Worm (Caenorhabditis elegans) whole organism, L1 larva: ENCODE data around the gene patr-1.

Experiments
- C34B4.2 ChIP-seq: sonication (generic microtip); optimal IDR thresholded peaks from 2 replicates; lab custom pipeline; 2017; ENCODE audit warnings: mild to moderate bottlenecking, missing genetic modification characterization, missing compliant biosample characterization
- aly-2 ChIP-seq: fragments of 150-350 bp; optimal IDR thresholded peaks from 2 replicates; lab custom pipeline; 2014; ENCODE audit warnings: missing biosample characterization, missing genetic modification characterization
- efl-1 ChIP-seq, 4 experiments: fragments of 150-350 bp; optimal IDR thresholded peaks in 3 of 4; peaks in 1 of 4; 1 replicate in 1 of 4; 2 replicates in 3 of 4; lab custom pipeline; 2014; ENCODE audit warnings: missing biosample characterization in 2 of 4, missing genetic modification characterization in 2 of 4, missing genetic modification reagents in 2 of 4
- elt-3 ChIP-seq, 6 experiments: fragments of 150-350 bp in 1 of 6; sonication (generic microtip); optimal IDR thresholded peaks; 2 replicates each; lab custom pipeline; 2017 to 2018; ENCODE audit warnings: missing biosample characterization in 6 of 6, missing genetic modification characterization in 6 of 6, inconsistent platforms in 1 of 6
- fkh-4 ChIP-seq: sonication (generic microtip); optimal IDR thresholded peaks from 2 replicates; lab custom pipeline; 2016; ENCODE audit warnings: missing compliant biosample characterization, missing genetic modification characterization, borderline replicate concordance
- mdl-1 ChIP-seq, 2 experiments: fragments of 150-350 bp; optimal IDR thresholded peaks; 2 replicates each; lab custom pipeline; 2014 to 2017; ENCODE audit warnings: missing biosample characterization in 2 of 2, missing genetic modification characterization in 2 of 2, inconsistent platforms in 1 of 2
- mef-2 ChIP-seq: fragments of 150-350 bp; optimal IDR thresholded peaks from 2 replicates; lab custom pipeline; 2014; ENCODE audit warnings: missing biosample characterization, missing genetic modification characterization
- nhr-19 ChIP-seq: fragments of 200-800 bp; sonication (Bioruptor generic); conservative IDR thresholded peaks from 2 replicates; pipeline ENCODE4 v1.3.6; 2022; ENCODE audit warnings: missing genetic modification characterization, missing compliant biosample characterization
- nhr-77 ChIP-seq: fragments of 150-350 bp; optimal IDR thresholded peaks from 2 replicates; lab custom pipeline; 2014; ENCODE audit warnings: missing biosample characterization, missing genetic modification characterization
- skn-1 ChIP-seq: fragments of 150-350 bp; optimal IDR thresholded peaks from 2 replicates; lab custom pipeline; 2014; ENCODE audit warnings: missing biosample characterization, missing genetic modification characterization
- unc-62 ChIP-seq: fragments of 150-350 bp; optimal IDR thresholded peaks from 2 replicates; lab custom pipeline; 2014; ENCODE audit warnings: missing biosample characterization, missing genetic modification reagents, missing genetic modification characterization
- xbp-1 ChIP-seq: sonication (generic microtip); optimal IDR thresholded peaks from 2 replicates; lab custom pipeline; 2016; ENCODE audit warnings: missing genetic modification characterization, missing compliant biosample characterization
- zag-1 ChIP-seq: fragments of 150-350 bp; optimal IDR thresholded peaks from 2 replicates; lab custom pipeline; 2014; ENCODE audit warnings: missing biosample characterization, missing genetic modification characterization
- ztf-4 ChIP-seq: fragments of 150-350 bp; optimal IDR thresholded peaks from 2 replicates; lab custom pipeline; 2014; ENCODE audit warnings: missing biosample characterization, missing genetic modification characterization

DNA sequence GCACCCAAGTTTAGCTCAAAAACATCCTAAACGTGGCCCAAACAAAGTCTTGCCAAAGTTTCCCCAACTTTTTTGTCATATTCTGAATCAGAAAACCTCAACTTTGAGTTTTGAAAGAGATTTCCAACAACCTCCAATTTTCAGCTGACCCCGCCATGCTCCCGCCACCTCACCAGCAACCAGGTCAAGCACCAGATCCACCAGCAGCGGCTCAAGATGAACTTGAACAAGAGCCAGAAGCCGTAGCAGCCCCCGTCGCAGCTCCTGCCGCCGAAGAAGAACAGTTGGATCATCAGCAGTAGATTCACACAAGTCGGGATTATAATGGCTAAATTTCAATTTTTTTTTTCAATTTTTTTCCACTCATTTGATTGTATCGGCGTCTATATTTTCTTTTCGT is 33.5 kb upstream of the patr-1 start:
- TF ChIP-seq elt-3 (tag; optimal IDR thresholded peaks at IDR 0.05; lab: Kevin White, UChicago) (no peak), skn-1 (tag; lab: Kevin White, UChicago) (no peak), mef-2 (tag; lab: Kevin White, UChicago) (no peak), C34B4.2 (tag; lab: Kevin White, UChicago) (no peak), fkh-4 (tag; lab: Kevin White, UChicago) (no peak), efl-1 (optimal IDR thresholded peaks at IDR 0.05; lab: Kevin White, UChicago) (no peak), efl-1 (GFP tag; optimal IDR thresholded peaks at IDR 0.05 in 1 of 2; lab: Kevin White, UChicago) (no peak), zag-1 (tag; lab: Kevin White, UChicago) (no peak), unc-62 (GFP tag; lab: Kevin White, UChicago) (no peak), mdl-1 (tag; optimal IDR thresholded peaks at IDR 0.05; lab: Kevin White, UChicago) (no peak), xbp-1 (tag; lab: Kevin White, UChicago) (no peak), nhr-19 (no peak), aly-2 (no peak), ztf-4 (tag; lab: Kevin White, UChicago) (no peak), nhr-77 (tag; lab: Kevin White, UChicago) (no peak)
